Fruit fly (Drosophila melanogaster) whole organism, embryonic: ENCODE data around the gene tws.

ENCODE experiments used
- Abd-B ChIP-seq: fragments of 200-800 bp; sonication (Bioruptor generic); optimal IDR thresholded peaks from 2 replicates; lab custom pipeline; 2018; ENCODE audit warnings: missing biosample characterization, mild to moderate bottlenecking, missing genetic modification characterization, moderate library complexity
- CG10274 ChIP-seq: fragments of 200-800 bp; sonication (Bioruptor generic); optimal IDR thresholded peaks from 3 replicates; lab custom pipeline; 2017; ENCODE audit warnings: missing biosample characterization, mild to moderate bottlenecking, missing genetic modification characterization
- CG10654 ChIP-seq: fragments of 200-800 bp; sonication (Bioruptor generic); optimal IDR thresholded peaks from 2 replicates; lab custom pipeline; 2016; ENCODE audit warnings: missing biosample characterization, missing genetic modification characterization
- CG12155 ChIP-seq: fragments of 200-800 bp; sonication (Bioruptor generic); optimal IDR thresholded peaks from 3 replicates; lab custom pipeline; 2016; ENCODE audit warnings: missing biosample characterization, missing genetic modification characterization
- CG14014 ChIP-seq: fragments of 200-800 bp; sonication (Bioruptor generic); IDR thresholded peaks from 2 replicates; pipeline ENCODE4 v1.3.6; 2022; ENCODE audit warnings: missing biosample characterization, missing genetic modification characterization
- CG14710 ChIP-seq: fragments of 200-800 bp; sonication (Bioruptor generic); optimal IDR thresholded peaks from 3 replicates; lab custom pipeline; 2019; ENCODE audit warnings: missing biosample characterization, mild to moderate bottlenecking, missing genetic modification characterization, moderate library complexity
- CG15696 ChIP-seq: fragments of 200-800 bp; sonication (Bioruptor generic); optimal IDR thresholded peaks from 2 replicates; lab custom pipeline; 2019; ENCODE audit warnings: missing biosample characterization, mild to moderate bottlenecking, missing genetic modification characterization, moderate library complexity
- CG16815 ChIP-seq: fragments of 200-800 bp; sonication (Bioruptor generic); optimal IDR thresholded peaks from 3 replicates; lab custom pipeline; 2017; ENCODE audit warnings: missing biosample characterization, mild to moderate bottlenecking, missing genetic modification characterization
- CG16863 ChIP-seq: fragments of 200-800 bp; sonication (Bioruptor generic); optimal IDR thresholded peaks from 3 replicates; lab custom pipeline; 2016; ENCODE audit warnings: missing biosample characterization, missing genetic modification characterization
- CG2120 ChIP-seq: fragments of 200-800 bp; sonication (Bioruptor generic); optimal IDR thresholded peaks from 3 replicates; lab custom pipeline; 2016; ENCODE audit warnings: missing biosample characterization, missing genetic modification characterization
- CG2678 ChIP-seq: fragments of 200-800 bp; sonication (Bioruptor generic); optimal IDR thresholded peaks from 3 replicates; lab custom pipeline; 2019; ENCODE audit warnings: missing biosample characterization, mild to moderate bottlenecking, missing genetic modification characterization, moderate library complexity
- CG2712 ChIP-seq: fragments of 200-800 bp; optimal IDR thresholded peaks from 3 replicates; lab custom pipeline; 2019; ENCODE audit warnings: missing biosample characterization, mild to moderate bottlenecking, missing genetic modification characterization, moderate library complexity
- CG30020 ChIP-seq: fragments of 200-800 bp; optimal IDR thresholded peaks from 2 replicates; lab custom pipeline; 2019; ENCODE audit warnings: missing biosample characterization, mild to moderate bottlenecking, missing genetic modification characterization, moderate library complexity
- CG31224 ChIP-seq: fragments of 200-800 bp; sonication (Bioruptor generic); IDR thresholded peaks from 2 replicates; pipeline ENCODE4 v1.3.6; 2022; ENCODE audit warnings: missing biosample characterization, missing genetic modification characterization
- CG31388 ChIP-seq: fragments of 200-800 bp; sonication (Bioruptor generic); optimal IDR thresholded peaks from 2 replicates; lab custom pipeline; 2016; ENCODE audit warnings: missing biosample characterization, missing genetic modification characterization
- CG4282 ChIP-seq: fragments of 200-800 bp; sonication (Bioruptor generic); optimal IDR thresholded peaks from 2 replicates; lab custom pipeline; 2016; ENCODE audit warnings: missing biosample characterization, missing genetic modification characterization
- CG4707 ChIP-seq: fragments of 200-800 bp; sonication (Bioruptor generic); optimal IDR thresholded peaks from 2 replicates; lab custom pipeline; 2018; ENCODE audit warnings: missing biosample characterization, mild to moderate bottlenecking, missing genetic modification characterization, moderate library complexity
- CG6791 ChIP-seq: fragments of 200-800 bp; sonication (Bioruptor generic); IDR thresholded peaks from 3 replicates; pipeline ENCODE4 v1.3.6; 2022; ENCODE audit warnings: missing biosample characterization, missing genetic modification characterization; ENCODE audit not compliant: partially characterized antibody
- CG6813 ChIP-seq: fragments of 200-800 bp; sonication (Bioruptor generic); optimal IDR thresholded peaks from 2 replicates; lab custom pipeline; 2017; ENCODE audit warnings: missing biosample characterization, missing genetic modification characterization, mild to moderate bottlenecking, moderate library complexity, missing genetic modification reagents
- CG7556 ChIP-seq: fragments of 200-800 bp; sonication (Bioruptor generic); optimal IDR thresholded peaks from 2 replicates; lab custom pipeline; 2017; ENCODE audit warnings: missing biosample characterization, mild to moderate bottlenecking, missing genetic modification characterization
- CG8281 ChIP-seq: fragments of 200-800 bp; sonication (Bioruptor generic); optimal IDR thresholded peaks from 2 replicates; lab custom pipeline; 2018; ENCODE audit warnings: missing biosample characterization, mild to moderate bottlenecking, missing genetic modification characterization, moderate library complexity
- CG8290 ChIP-seq, 3 experiments: fragments of 200-800 bp; sonication (Bioruptor generic); optimal IDR thresholded peaks; 2 replicates each; lab custom pipeline; 2016 to 2019; ENCODE audit warnings: missing biosample characterization in 3 of 3, missing genetic modification characterization in 3 of 3, mild to moderate bottlenecking in 2 of 3, moderate library complexity in 1 of 3
- CG8924 ChIP-seq: fragments of 200-800 bp; optimal IDR thresholded peaks from 3 replicates; lab custom pipeline; 2019; ENCODE audit warnings: missing biosample characterization, mild to moderate bottlenecking, missing genetic modification characterization, moderate library complexity
- CG9932 ChIP-seq: fragments of 200-800 bp; sonication (Bioruptor generic); IDR thresholded peaks from 2 replicates; pipeline ENCODE4 v1.3.6; 2022; ENCODE audit warnings: missing biosample characterization, missing genetic modification characterization
- Camta ChIP-seq: fragments of 200-800 bp; sonication (Bioruptor generic); optimal IDR thresholded peaks from 2 replicates; lab custom pipeline; 2016; ENCODE audit warnings: missing biosample characterization, missing genetic modification characterization
- CoRest ChIP-seq: fragments of 200-800 bp; sonication (Bioruptor generic); optimal IDR thresholded peaks from 3 replicates; lab custom pipeline; 2018; ENCODE audit warnings: missing biosample characterization, mild to moderate bottlenecking, missing genetic modification characterization, moderate library complexity
- Ets97D ChIP-seq: fragments of 200-800 bp; sonication (Bioruptor generic); optimal IDR thresholded peaks from 3 replicates; lab custom pipeline; 2016; ENCODE audit warnings: missing biosample characterization, missing genetic modification characterization
- Gug ChIP-seq: fragments of 200-800 bp; sonication (Bioruptor generic); IDR thresholded peaks from 4 replicates; pipeline ENCODE4 v1.3.6; 2022; ENCODE audit warnings: missing biosample characterization, missing genetic modification characterization
- HmgD ChIP-seq: fragments of 200-800 bp; sonication (Bioruptor generic); optimal IDR thresholded peaks from 3 replicates; lab custom pipeline; 2016; ENCODE audit warnings: missing biosample characterization, missing genetic modification characterization
- Myb ChIP-seq: fragments of 200-800 bp; sonication (Bioruptor generic); optimal IDR thresholded peaks from 2 replicates; lab custom pipeline; 2016; ENCODE audit warnings: missing biosample characterization, missing genetic modification characterization
- Neu2 ChIP-seq: fragments of 200-800 bp; sonication (Bioruptor generic); optimal IDR thresholded peaks from 3 replicates; lab custom pipeline; 2016; ENCODE audit warnings: missing biosample characterization, missing genetic modification characterization, borderline replicate concordance
- Nf-YB ChIP-seq: fragments of 200-800 bp; sonication (Bioruptor generic); optimal IDR thresholded peaks from 3 replicates; lab custom pipeline; 2019; ENCODE audit warnings: missing biosample characterization, mild to moderate bottlenecking, missing genetic modification characterization, moderate library complexity
- Nf-YC ChIP-seq: fragments of 200-800 bp; optimal IDR thresholded peaks from 3 replicates; lab custom pipeline; 2019; ENCODE audit warnings: missing biosample characterization, mild to moderate bottlenecking, missing genetic modification characterization, moderate library complexity
- NfI ChIP-seq: fragments of 200-800 bp; sonication (Bioruptor generic); optimal IDR thresholded peaks from 3 replicates; lab custom pipeline; 2018; ENCODE audit warnings: missing biosample characterization, mild to moderate bottlenecking, missing genetic modification characterization, moderate library complexity
- bsh ChIP-seq, 2 experiments: fragments of 200-800 bp; sonication (Bioruptor generic); optimal IDR thresholded peaks; 2 replicates each; lab custom pipeline; 2017 to 2018; ENCODE audit warnings: mild to moderate bottlenecking in 2 of 2, missing biosample characterization in 2 of 2, missing genetic modification characterization in 2 of 2, moderate library complexity in 1 of 2
- cwo ChIP-seq: fragments of 200-800 bp; sonication (Bioruptor generic); optimal IDR thresholded peaks from 3 replicates; lab custom pipeline; 2017; ENCODE audit warnings: missing biosample characterization, missing genetic modification characterization, mild to moderate bottlenecking, moderate library complexity, missing genetic modification reagents
- ewg ChIP-seq: fragments of 200-800 bp; sonication (Bioruptor generic); optimal IDR thresholded peaks from 3 replicates; lab custom pipeline; 2017; ENCODE audit warnings: mild to moderate bottlenecking, missing biosample characterization, missing genetic modification reagents, missing genetic modification characterization
- fru ChIP-seq: fragments of >200 bp; optimal IDR thresholded peaks from 2 replicates; lab custom pipeline; 2017
- gcm2 ChIP-seq: fragments of 200-800 bp; sonication (Bioruptor generic); optimal IDR thresholded peaks from 2 replicates; lab custom pipeline; 2016; ENCODE audit warnings: missing biosample characterization, missing genetic modification characterization
- gem ChIP-seq: fragments of 200-800 bp; sonication (Bioruptor generic); optimal IDR thresholded peaks from 2 replicates; lab custom pipeline; 2019; ENCODE audit warnings: missing biosample characterization, mild to moderate bottlenecking, missing genetic modification characterization, moderate library complexity
- gsb ChIP-seq: fragments of 200-800 bp; sonication (Bioruptor generic); IDR thresholded peaks from 2 replicates; pipeline ENCODE4 v1.3.6; 2022; ENCODE audit warnings: missing biosample characterization, missing genetic modification characterization
- kay ChIP-seq: fragments of 200-800 bp; sonication (Bioruptor generic); optimal IDR thresholded peaks from 2 replicates; lab custom pipeline; 2016; ENCODE audit warnings: missing biosample characterization, missing genetic modification characterization
- luna ChIP-seq: fragments of 200-800 bp; sonication (Bioruptor generic); optimal IDR thresholded peaks from 2 replicates; lab custom pipeline; 2016; ENCODE audit warnings: missing biosample characterization, missing genetic modification characterization
- nerfin-1 ChIP-seq: fragments of 200-800 bp; sonication (Bioruptor generic); optimal IDR thresholded peaks from 3 replicates; lab custom pipeline; 2019; ENCODE audit warnings: missing biosample characterization, mild to moderate bottlenecking, missing genetic modification characterization, moderate library complexity
- nmo ChIP-seq: fragments of 200-800 bp; sonication (Bioruptor generic); optimal IDR thresholded peaks from 2 replicates; lab custom pipeline; 2018; ENCODE audit warnings: missing biosample characterization, mild to moderate bottlenecking, missing genetic modification characterization, moderate library complexity
- run ChIP-seq: fragments of 200-800 bp; sonication (Bioruptor generic); optimal IDR thresholded peaks from 3 replicates; lab custom pipeline; 2018; ENCODE audit warnings: missing biosample characterization, mild to moderate bottlenecking, missing genetic modification characterization
- sens ChIP-seq: fragments of 200-800 bp; sonication (Bioruptor generic); peaks from one replicate; lab custom pipeline; 2016; ENCODE audit warnings: missing biosample characterization, missing genetic modification characterization
- sr ChIP-seq: fragments of 200-800 bp; sonication (Bioruptor generic); IDR thresholded peaks from 3 replicates; pipeline ENCODE4 v1.3.6; 2022; ENCODE audit warnings: missing biosample characterization, missing genetic modification characterization
- usp ChIP-seq: fragments of >200 bp; optimal IDR thresholded peaks from 2 replicates; lab custom pipeline; 2017; ENCODE audit warnings: missing biosample characterization, missing genetic modification characterization

The tws gene

dm6 chr3R:10087206-10087927 is 52.2 kb downstream of the tws start (continued):
- TF ChIP-seq Myb (GFP tag; lab: Kevin White, UChicago) (peak; percentile 57), Nf-YC (tag; lab: Kevin White, UChicago) (peak; percentile 68), CG14014 (GFP tag; lab: Robert Waterston, UW) (peak; percentile 61), CG6813 (GFP tag; lab: Kevin White, UChicago) (no peak), sens (peak; percentile 90), CG15696 (tag; lab: Kevin White, UChicago) (no peak), gcm2 (GFP tag; lab: Kevin White, UChicago) (peak; percentile 56), CG16863 (peak; percentile 55), CG31224 (GFP tag; lab: Robert Waterston, UW) (peak; percentile 32; the same call in 1 of the 2 replicates), CG4282 (GFP tag; lab: Kevin White, UChicago) (no peak), CG10274 (no peak), CG31388 (GFP tag; lab: Kevin White, UChicago) (no peak), fru (lab: Kevin White, UChicago) (no peak), Nf-YB (GFP tag; lab: Kevin White, UChicago) (peak; percentile 11), CG14710 (tag; lab: Kevin White, UChicago) (peak; percentile 7), NfI (GFP tag; lab: Kevin White, UChicago) (peak; percentile 59), CG8281 (no peak), kay (peak; percentile 6), Neu2 (no peak), CG2678 (tag; lab: Kevin White, UChicago) (peak; percentile 73), nmo (peak; percentile 35), CG30020 (tag; lab: Kevin White, UChicago) (no peak), CoRest (tag; lab: Kevin White, UChicago) (peak; percentile 66), CG12155 (GFP tag; lab: Kevin White, UChicago) (peak; percentile 61), sr (0 out of 3 replicates have a peak, but pooled peaks have one; percentile 51), CG10654 (peak; percentile 62), run (tag; lab: Kevin White, UChicago) (no peak), CG7556 (peak; percentile 48), CG8290 (GFP tag; optimal IDR thresholded peaks at IDR 0.05; lab: Kevin White, UChicago) (no peak), CG8290 (tag; optimal IDR thresholded peaks at IDR 0.05; lab: Kevin White, UChicago) (peak in 1 of 2 experiments; percentile 46), HmgD (GFP tag; lab: Kevin White, UChicago) (peak; percentile 28), usp (GFP tag; lab: Kevin White, UChicago) (no peak), bsh (GFP tag; optimal IDR thresholded peaks at IDR 0.05; lab: Kevin White, UChicago) (peak; percentile 59 to 78), nerfin-1 (tag; lab: Kevin White, UChicago) (no peak), Ets97D (GFP tag; lab: Kevin White, UChicago) (peak; percentile 19), cwo (peak; percentile 66), Gug (GFP tag; lab: Robert Waterston, UW) (peak; percentile 77), CG2712 (tag; lab: Kevin White, UChicago) (peak; percentile 45), CG8924 (tag; lab: Kevin White, UChicago) (peak; percentile 35), gsb (GFP tag; lab: Robert Waterston, UW) (peak; percentile 59), luna (GFP tag; lab: Kevin White, UChicago) (peak; percentile 35), CG16815 (peak; percentile 56), CG4707 (GFP tag; lab: Kevin White, UChicago) (no peak), Abd-B (GFP tag; lab: Kevin White, UChicago) (peak; percentile 61), ewg (peak; percentile 26), CG6791 (GFP tag; lab: Robert Waterston, UW) (no peak), gem (peak; percentile 75), CG9932 (GFP tag; lab: Robert Waterston, UW) (peak; percentile 67), Camta (GFP tag; lab: Kevin White, UChicago) (peak; percentile 73), CG2120 (GFP tag; lab: Kevin White, UChicago) (peak; percentile 85)
